Fruit fly (Drosophila melanogaster): ENCODE data around the gene CG15544.

CG15544 gene

DNA sequence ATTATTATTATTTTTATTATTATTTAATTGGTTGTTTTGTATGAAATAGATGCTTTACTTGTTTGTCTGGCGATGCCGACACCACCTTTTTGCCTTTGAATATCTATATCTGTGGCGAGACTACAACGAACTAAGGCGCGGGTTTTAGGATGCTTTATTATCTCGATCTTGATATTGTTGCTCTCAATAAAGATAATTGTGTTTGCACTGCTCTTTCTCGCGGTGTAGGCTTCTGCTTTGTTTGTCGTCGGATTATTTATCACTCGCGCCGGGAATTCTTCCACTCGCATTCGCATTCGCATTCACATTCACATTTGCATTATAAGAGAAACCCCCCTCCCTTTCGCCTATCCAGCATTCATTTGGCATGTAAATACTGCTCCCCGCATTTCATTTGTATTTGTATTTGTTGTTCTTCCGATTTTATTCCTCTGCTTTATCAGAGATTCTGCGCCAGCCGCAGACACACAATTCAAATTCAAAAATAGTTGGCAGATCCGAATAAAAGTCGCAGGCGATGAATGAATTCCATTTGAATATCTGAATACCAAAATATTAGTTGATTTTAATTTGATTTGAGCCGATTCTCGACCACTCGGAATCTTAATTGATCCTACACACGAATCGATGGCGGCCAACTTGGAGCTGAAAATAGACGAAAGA is 27.2 kb upstream of the CG15544 start (continued):
- TF ChIP-seq CG17385 (GFP tag; optimal IDR thresholded peaks at IDR 0.05) (peak; percentile 16), seq (GFP tag; IDR thresholded peaks at IDR 0.05) (no peak), CG11093 (GFP tag; IDR thresholded peaks at IDR 0.05) (no peak), h (optimal IDR thresholded peaks at IDR 0.05) (no peak), hbn (GFP tag; IDR thresholded peaks at IDR 0.05; ENCODE audit: partially characterized antibody) (no peak), CG11560 (tag; IDR thresholded peaks at IDR 0.05) (no peak), CTCF (GFP tag; optimal IDR thresholded peaks at IDR 0.05) (no peak), bcd (GFP tag; optimal IDR thresholded peaks at IDR 0.05) (peak; percentile 9), Atf6 (GFP tag; IDR thresholded peaks at IDR 0.05) (no peak), CG34422 (GFP tag; IDR thresholded peaks at IDR 0.05) (no peak), CG2120 (GFP tag; optimal IDR thresholded peaks at IDR 0.05) (peak; percentile 40), nom (GFP tag; optimal IDR thresholded peaks at IDR 0.05) (no peak), Hey (tag; optimal IDR thresholded peaks at IDR 0.05) (no peak), CG18599 (GFP tag; optimal IDR thresholded peaks at IDR 0.05) (no peak), CG8765 (GFP tag; IDR thresholded peaks at IDR 0.05) (no peak), CG10565 (GFP tag; optimal IDR thresholded peaks at IDR 0.05) (no peak), az2 (GFP tag; optimal IDR thresholded peaks at IDR 0.05) (no peak), Hr39 (optimal IDR thresholded peaks at IDR 0.05) (no peak), CG16815 (GFP tag; optimal IDR thresholded peaks at IDR 0.05) (no peak), CG17612 (GFP tag; IDR thresholded peaks at IDR 0.05) (no peak), CG10543 (GFP tag; optimal IDR thresholded peaks at IDR 0.05) (peak; percentile 29), CG12236 (GFP tag; optimal IDR thresholded peaks at IDR 0.05) (no peak), Abd-B (GFP tag; optimal IDR thresholded peaks at IDR 0.05) (no peak), CHES-1-like (GFP tag; optimal IDR thresholded peaks at IDR 0.05) (no peak), CG12219 (GFP tag; optimal IDR thresholded peaks at IDR 0.05) (no peak), Med (GFP tag) (peak; percentile 61), lola (GFP tag; optimal IDR thresholded peaks at IDR 0.05) (no peak), CG12299 (tag; optimal IDR thresholded peaks at IDR 0.05) (no peak), sr (GFP tag; IDR thresholded peaks at IDR 0.05) (no peak), mam (GFP tag; optimal IDR thresholded peaks at IDR 0.05) (no peak), bsh (GFP tag; optimal IDR thresholded peaks at IDR 0.05) (peak in 1 of 2 experiments; percentile 29), sd (tag; optimal IDR thresholded peaks at IDR 0.05) (peak; percentile 88), CG10209 (GFP tag; optimal IDR thresholded peaks at IDR 0.05) (peak; percentile 18), Gsc (GFP tag; IDR thresholded peaks at IDR 0.05) (no peak), CG10267 (tag; optimal IDR thresholded peaks at IDR 0.05) (no peak), lab (GFP tag; optimal IDR thresholded peaks at IDR 0.05) (peak; percentile 28), CG8359 (GFP tag; optimal IDR thresholded peaks at IDR 0.05; ENCODE audit: borderline replicate concordance) (no peak), lilli (GFP tag; optimal IDR thresholded peaks at IDR 0.05) (no peak), row (GFP tag; IDR thresholded peaks at IDR 0.05) (no peak), abd-A (tag; optimal IDR thresholded peaks at IDR 0.05) (no peak), shn (GFP tag; optimal IDR thresholded peaks at IDR 0.05) (no peak), CG14860 (GFP tag; IDR thresholded peaks at IDR 0.05; ENCODE audit: partially characterized antibody) (no peak), CG4730 (GFP tag; IDR thresholded peaks at IDR 0.05) (no peak), ssp (GFP tag; IDR thresholded peaks at IDR 0.05) (no peak), CG2678 (tag; optimal IDR thresholded peaks at IDR 0.05) (peak; percentile 29), CG8478 (optimal IDR thresholded peaks at IDR 0.05) (no peak), lmd (GFP tag; IDR thresholded peaks at IDR 0.05) (no peak), zen2 (GFP tag; IDR thresholded peaks at IDR 0.05; ENCODE audit: partially characterized antibody) (no peak), inv (GFP tag; IDR thresholded peaks at IDR 0.05; ENCODE audit: partially characterized antibody) (no peak), ftz-f1 (GFP tag; optimal IDR thresholded peaks at IDR 0.05) (no peak), CG31441 (GFP tag; IDR thresholded peaks at IDR 0.05) (no peak)

Measured in whole organism, embryonic.